ENCODE assay signal across 1 fruit fly cellular context in the genomic region with DNA sequence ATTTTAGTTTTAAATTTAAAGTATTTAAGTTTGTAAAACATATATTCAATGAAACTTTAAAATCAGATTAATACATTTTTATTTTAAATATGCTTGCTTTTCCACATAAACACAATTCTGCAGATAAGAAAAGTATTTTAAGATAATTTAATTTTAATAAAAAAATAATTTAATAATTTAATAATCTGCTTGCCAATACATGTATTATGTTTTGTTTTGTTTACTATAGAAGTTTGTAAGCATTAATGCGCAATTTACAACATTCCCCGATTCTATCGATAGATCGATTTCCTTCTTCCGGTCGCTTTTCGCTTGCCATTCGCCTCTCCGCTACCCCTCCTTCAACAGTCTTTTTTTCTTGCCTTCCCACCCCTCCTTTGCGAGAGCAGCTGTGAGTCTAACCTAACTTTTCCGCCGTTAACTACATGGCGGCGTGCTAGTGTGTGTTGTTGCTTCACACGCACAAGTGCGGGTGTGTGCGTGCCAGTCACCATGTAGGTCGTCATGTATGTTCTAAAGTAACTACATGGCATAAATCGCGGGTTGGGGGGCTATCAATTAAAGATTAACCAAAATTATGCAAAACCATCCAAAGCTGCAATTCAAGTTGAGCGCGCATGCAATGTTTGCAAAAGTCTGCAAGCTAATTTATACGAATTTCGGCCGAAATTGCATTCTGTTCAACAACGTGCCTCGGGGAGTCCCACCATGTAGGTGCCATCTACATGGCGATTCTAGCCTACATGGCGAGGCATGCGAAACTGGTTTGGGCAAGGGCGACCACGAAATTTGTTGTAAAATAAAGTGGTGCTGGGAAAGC.
A peak's percentile ranks its signal among the peaks of the same experiment; 100 is the strongest.
TF ChIP-seq lines count a peak whose summit lies in the region.

No protein-coding gene starts in this region.

TF ChIP-seq in whole organism, embryonic, 481 proteins besides CTCF, POLR2A, EP300 and RAD21 (continued from another document and continues in another):
- TF ChIP-seq CG30020 (tag; optimal IDR thresholded peaks at IDR 0.05; lab: Kevin White, UChicago): no peak
- no peak for TF ChIP-seq CG8388 (GFP tag; optimal IDR thresholded peaks at IDR 0.05; lab: Kevin White, UChicago)
- no peak for TF ChIP-seq E2f1 (GFP tag; IDR thresholded peaks at IDR 0.05; lab: Robert Waterston, UW)
- no peak for TF ChIP-seq CG3726 (GFP tag; IDR thresholded peaks at IDR 0.05; lab: Robert Waterston, UW)
- no peak for TF ChIP-seq chif (GFP tag; optimal IDR thresholded peaks at IDR 0.05; lab: Kevin White, UChicago)
- TF ChIP-seq CG1603 (tag; optimal IDR thresholded peaks at IDR 0.05; lab: Kevin White, UChicago): peak; percentile 34
- no peak for TF ChIP-seq Sox100B (GFP tag; optimal IDR thresholded peaks at IDR 0.05; lab: Kevin White, UChicago)
- no peak for TF ChIP-seq Max (GFP tag; optimal IDR thresholded peaks at IDR 0.05; lab: Kevin White, UChicago)
- TF ChIP-seq HLH54F (GFP tag; optimal IDR thresholded peaks at IDR 0.05; lab: Kevin White, UChicago): no peak
- TF ChIP-seq CG18011 (GFP tag; optimal IDR thresholded peaks at IDR 0.05; lab: Kevin White, UChicago): no peak
- peak; percentile 4 for TF ChIP-seq Xbp1 (GFP tag; optimal IDR thresholded peaks at IDR 0.05; lab: Kevin White, UChicago)
- peak; percentile 25 for TF ChIP-seq nmo (GFP tag; optimal IDR thresholded peaks at IDR 0.05; lab: Kevin White, UChicago)
- peak; percentile 29 for TF ChIP-seq CG30403 (GFP tag; optimal IDR thresholded peaks at IDR 0.05; lab: Kevin White, UChicago)
- no peak for TF ChIP-seq esg (GFP tag; conservative IDR thresholded peaks at IDR 0.05; lab: Robert Waterston, UW)
- no peak for TF ChIP-seq CG3163 (GFP tag; optimal IDR thresholded peaks at IDR 0.05; lab: Kevin White, UChicago)
- TF ChIP-seq Sry-δ (GFP tag; optimal IDR thresholded peaks at IDR 0.05; lab: Kevin White, UChicago): peak; percentile 66
- TF ChIP-seq CG1024 (GFP tag; IDR thresholded peaks at IDR 0.05; lab: Robert Waterston, UW): no peak
- TF ChIP-seq CG42726 (GFP tag; IDR thresholded peaks at IDR 0.05; lab: Robert Waterston, UW; ENCODE audit: partially characterized antibody): peak; percentile 63; the same call in 1 of the 2 replicates
- peak; percentile 38 for TF ChIP-seq CG13624 (GFP tag; optimal IDR thresholded peaks at IDR 0.05; lab: Kevin White, UChicago)
- no peak for TF ChIP-seq CG10274 (GFP tag; optimal IDR thresholded peaks at IDR 0.05; lab: Kevin White, UChicago)
- TF ChIP-seq sob (GFP tag; IDR thresholded peaks at IDR 0.05; lab: Robert Waterston, UW): no peak; the same call in 1 of the 2 replicates
- peak in 1 of 2 experiments; percentile 18 for TF ChIP-seq insv (GFP tag; optimal IDR thresholded peaks at IDR 0.05; lab: Kevin White, UChicago)
- no peak for TF ChIP-seq pan (optimal IDR thresholded peaks at IDR 0.05; lab: Kevin White, UChicago)
- TF ChIP-seq pan (GFP tag; optimal IDR thresholded peaks at IDR 0.05 in 1 of 2, IDR thresholded peaks at IDR 0.05 in 1 of 2): no peak
- TF ChIP-seq lmd (GFP tag; IDR thresholded peaks at IDR 0.05; lab: Robert Waterston, UW): no peak
- TF ChIP-seq cas (GFP tag; IDR thresholded peaks at IDR 0.05; lab: Robert Waterston, UW): no peak
- TF ChIP-seq CG14441 (GFP tag; IDR thresholded peaks at IDR 0.05; lab: Robert Waterston, UW): no peak; the same call in 1 of the 2 replicates
- TF ChIP-seq ken (GFP tag; IDR thresholded peaks at IDR 0.05; lab: Robert Waterston, UW): no peak
- no peak for TF ChIP-seq slou (GFP tag; optimal IDR thresholded peaks at IDR 0.05; lab: Kevin White, UChicago)
- TF ChIP-seq CG13287 (GFP tag; IDR thresholded peaks at IDR 0.05; lab: Robert Waterston, UW; ENCODE audit: partially characterized antibody): peak; percentile 37; the same call in 1 of the 2 replicates
- no peak for TF ChIP-seq CG5245 (GFP tag; optimal IDR thresholded peaks at IDR 0.05; lab: Kevin White, UChicago)
- TF ChIP-seq wdn (GFP tag; IDR thresholded peaks at IDR 0.05; lab: Robert Waterston, UW): no peak
- no peak for TF ChIP-seq gsb-n (tag; optimal IDR thresholded peaks at IDR 0.05; lab: Kevin White, UChicago)
- no peak for TF ChIP-seq CG7372 (GFP tag; IDR thresholded peaks at IDR 0.05; lab: Robert Waterston, UW)
- TF ChIP-seq Rfx (GFP tag; IDR thresholded peaks at IDR 0.05; lab: Robert Waterston, UW): peak; percentile 67
- TF ChIP-seq CG1602 (GFP tag; optimal IDR thresholded peaks at IDR 0.05; lab: Kevin White, UChicago): peak; percentile 35
- peak; percentile 86 for TF ChIP-seq CG2116 (GFP tag; optimal IDR thresholded peaks at IDR 0.05; lab: Kevin White, UChicago)
- no peak for TF ChIP-seq Oli (tag; optimal IDR thresholded peaks at IDR 0.05; lab: Kevin White, UChicago)
- no peak for TF ChIP-seq usp (GFP tag; optimal IDR thresholded peaks at IDR 0.05; lab: Kevin White, UChicago)
- no peak for TF ChIP-seq gcm2 (GFP tag; optimal IDR thresholded peaks at IDR 0.05; lab: Kevin White, UChicago)
- no peak for TF ChIP-seq CG32767 (GFP tag; IDR thresholded peaks at IDR 0.05; lab: Robert Waterston, UW)
- TF ChIP-seq CG9876 (GFP tag; optimal IDR thresholded peaks at IDR 0.05; lab: Kevin White, UChicago): no peak
- no peak for TF ChIP-seq gcm (GFP tag; optimal IDR thresholded peaks at IDR 0.05; lab: Kevin White, UChicago)
- peak; percentile 81; the same call in 2 of the 3 replicates for TF ChIP-seq Aef1 (GFP tag; IDR thresholded peaks at IDR 0.05; lab: Robert Waterston, UW)
- TF ChIP-seq CG3995 (GFP tag; optimal IDR thresholded peaks at IDR 0.05; lab: Kevin White, UChicago): peak; percentile 13
- peak; percentile 48 for TF ChIP-seq pfk (GFP tag; optimal IDR thresholded peaks at IDR 0.05; lab: Kevin White, UChicago)
- peak; percentile 49 for TF ChIP-seq dmrt11E (tag; optimal IDR thresholded peaks at IDR 0.05; lab: Kevin White, UChicago)
- TF ChIP-seq Tbp (GFP tag; optimal IDR thresholded peaks at IDR 0.05; lab: Kevin White, UChicago): no peak
- no peak for TF ChIP-seq CG4282 (GFP tag; optimal IDR thresholded peaks at IDR 0.05; lab: Kevin White, UChicago)
- TF ChIP-seq lbe (GFP tag; optimal IDR thresholded peaks at IDR 0.05; lab: Kevin White, UChicago): no peak
- no peak; the same call in 3 of the 4 replicates for TF ChIP-seq Gug (GFP tag; IDR thresholded peaks at IDR 0.05; lab: Robert Waterston, UW)
- TF ChIP-seq HLH4C (GFP tag; IDR thresholded peaks at IDR 0.05; lab: Robert Waterston, UW; ENCODE audit: partially characterized antibody): peak; percentile 6; the same call in 2 of the 3 replicates
- no peak for TF ChIP-seq Myb (GFP tag; optimal IDR thresholded peaks at IDR 0.05; lab: Kevin White, UChicago)
- TF ChIP-seq psq (GFP tag; optimal IDR thresholded peaks at IDR 0.05; lab: Kevin White, UChicago): peak; percentile 99
- TF ChIP-seq inv (GFP tag; IDR thresholded peaks at IDR 0.05; lab: Robert Waterston, UW; ENCODE audit: partially characterized antibody): no peak; the same call in 1 of the 2 replicates
- no peak for TF ChIP-seq Fer1 (GFP tag; optimal IDR thresholded peaks at IDR 0.05; lab: Kevin White, UChicago)
- no peak for TF ChIP-seq kah (GFP tag; optimal IDR thresholded peaks at IDR 0.05; lab: Kevin White, UChicago)
- peak; percentile 62 for TF ChIP-seq sug (tag; optimal IDR thresholded peaks at IDR 0.05; lab: Kevin White, UChicago)
- TF ChIP-seq CG6791 (GFP tag; IDR thresholded peaks at IDR 0.05; lab: Robert Waterston, UW; ENCODE audit: partially characterized antibody): peak; percentile 29; the same call in 1 of the 3 replicates
- peak; percentile 31; the same call in 1 of the 3 replicates for TF ChIP-seq mld (GFP tag; IDR thresholded peaks at IDR 0.05; lab: Robert Waterston, UW; ENCODE audit: partially characterized antibody)
- peak; percentile 9 for TF ChIP-seq NfI (GFP tag; optimal IDR thresholded peaks at IDR 0.05; lab: Kevin White, UChicago)
- no peak for TF ChIP-seq CG6854 (GFP tag; optimal IDR thresholded peaks at IDR 0.05; lab: Kevin White, UChicago)
- no peak for TF ChIP-seq peb (GFP tag; IDR thresholded peaks at IDR 0.05; lab: Robert Waterston, UW)
- peak; percentile 61 for TF ChIP-seq CG13894 (tag; optimal IDR thresholded peaks at IDR 0.05; lab: Kevin White, UChicago)
- no peak for TF ChIP-seq GATAe (GFP tag; conservative IDR thresholded peaks at IDR 0.05; lab: Robert Waterston, UW)
- TF ChIP-seq CG16779 (GFP tag; IDR thresholded peaks at IDR 0.05; lab: Robert Waterston, UW): no peak
- TF ChIP-seq Side (GFP tag; optimal IDR thresholded peaks at IDR 0.05; lab: Kevin White, UChicago): peak; percentile 12
- TF ChIP-seq CG9215 (GFP tag; IDR thresholded peaks at IDR 0.05; lab: Robert Waterston, UW): peak; percentile 44; the same call in 1 of the 2 replicates
- TF ChIP-seq odd (GFP tag; optimal IDR thresholded peaks at IDR 0.05; lab: Kevin White, UChicago): peak; percentile 11
- no peak for TF ChIP-seq unpg (GFP tag; optimal IDR thresholded peaks at IDR 0.05; lab: Kevin White, UChicago)
- peak; percentile 2 for TF ChIP-seq Fer3 (tag; optimal IDR thresholded peaks at IDR 0.05; lab: Kevin White, UChicago)
- no peak for TF ChIP-seq CG13123 (GFP tag; optimal IDR thresholded peaks at IDR 0.05; lab: Kevin White, UChicago)
- TF ChIP-seq kay (GFP tag; optimal IDR thresholded peaks at IDR 0.05; lab: Kevin White, UChicago): no peak
- TF ChIP-seq pros (GFP tag; optimal IDR thresholded peaks at IDR 0.05; lab: Kevin White, UChicago): peak; percentile 55
- TF ChIP-seq Sry-β (GFP tag; optimal IDR thresholded peaks at IDR 0.05; lab: Kevin White, UChicago): peak; percentile 57
- no peak for TF ChIP-seq CG33213 (GFP tag; optimal IDR thresholded peaks at IDR 0.05; lab: Kevin White, UChicago)
- no peak for TF ChIP-seq chinmo (GFP tag; IDR thresholded peaks at IDR 0.05; lab: Robert Waterston, UW; ENCODE audit: partially characterized antibody)
- TF ChIP-seq cato (GFP tag; optimal IDR thresholded peaks at IDR 0.05; lab: Kevin White, UChicago; ENCODE audit: borderline replicate concordance): no peak
- peak; percentile 57 for TF ChIP-seq CG10321 (GFP tag; IDR thresholded peaks at IDR 0.05; lab: Robert Waterston, UW)
- TF ChIP-seq Hmx (GFP tag; optimal IDR thresholded peaks at IDR 0.05; lab: Kevin White, UChicago): no peak
- TF ChIP-seq Gsc (GFP tag; IDR thresholded peaks at IDR 0.05; lab: Robert Waterston, UW): no peak
- peak; percentile 67; the same call in 2 of the 3 replicates for TF ChIP-seq Opbp (GFP tag; IDR thresholded peaks at IDR 0.05; lab: Robert Waterston, UW; ENCODE audit: partially characterized antibody)
- TF ChIP-seq stwl (tag; optimal IDR thresholded peaks at IDR 0.05; lab: Kevin White, UChicago): peak; percentile 27
- TF ChIP-seq pnt (GFP tag; optimal IDR thresholded peaks at IDR 0.05; lab: Kevin White, UChicago): no peak
- no peak for TF ChIP-seq CG7745 (tag; optimal IDR thresholded peaks at IDR 0.05; lab: Kevin White, UChicago)
- TF ChIP-seq CG5953 (GFP tag; IDR thresholded peaks at IDR 0.05; lab: Robert Waterston, UW): no peak
- TF ChIP-seq zfh1 (GFP tag; IDR thresholded peaks at IDR 0.05; lab: Robert Waterston, UW): peak; percentile 10; the same call in 1 of the 3 replicates
- peak; percentile 98 for TF ChIP-seq aop (GFP tag; IDR thresholded peaks at IDR 0.05; lab: Robert Waterston, UW)
- no peak for TF ChIP-seq pita (GFP tag; optimal IDR thresholded peaks at IDR 0.05; lab: Kevin White, UChicago)
- TF ChIP-seq chm (GFP tag; IDR thresholded peaks at IDR 0.05; lab: Robert Waterston, UW): peak; percentile 21; the same call in 1 of the 2 replicates
- no peak for TF ChIP-seq Ada2b (GFP tag; IDR thresholded peaks at IDR 0.05; lab: Robert Waterston, UW)
- TF ChIP-seq CG4617 (GFP tag; optimal IDR thresholded peaks at IDR 0.05; lab: Kevin White, UChicago; ENCODE audit: borderline replicate concordance): peak; percentile 26
- no peak for TF ChIP-seq CG10959 (GFP tag; IDR thresholded peaks at IDR 0.05; lab: Robert Waterston, UW)
- TF ChIP-seq CG9437 (GFP tag; optimal IDR thresholded peaks at IDR 0.05; lab: Kevin White, UChicago): peak; percentile 50
- TF ChIP-seq CG11247 (GFP tag; IDR thresholded peaks at IDR 0.05; lab: Robert Waterston, UW): peak; percentile 42
- no peak for TF ChIP-seq CG11085 (GFP tag; IDR thresholded peaks at IDR 0.05; lab: Robert Waterston, UW)
- peak; percentile 51 for TF ChIP-seq CG10543 (GFP tag; optimal IDR thresholded peaks at IDR 0.05; lab: Kevin White, UChicago)
- TF ChIP-seq Ravus (GFP tag; IDR thresholded peaks at IDR 0.05; lab: Robert Waterston, UW): no peak
- no peak for TF ChIP-seq Bteb2 (GFP tag; optimal IDR thresholded peaks at IDR 0.05; lab: Kevin White, UChicago)
- TF ChIP-seq Fer2 (tag; optimal IDR thresholded peaks at IDR 0.05; lab: Kevin White, UChicago): no peak
- TF ChIP-seq sima (GFP tag; optimal IDR thresholded peaks at IDR 0.05; lab: Kevin White, UChicago): no peak
- TF ChIP-seq rib (GFP tag; IDR thresholded peaks at IDR 0.05; lab: Robert Waterston, UW): peak; percentile 87
- peak; percentile 98 for TF ChIP-seq YL-1 (GFP tag; optimal IDR thresholded peaks at IDR 0.05; lab: Kevin White, UChicago)
- TF ChIP-seq HLHmδ (GFP tag; optimal IDR thresholded peaks at IDR 0.05; lab: Kevin White, UChicago): peak; percentile 4
- TF ChIP-seq Oaz (GFP tag; IDR thresholded peaks at IDR 0.05; lab: Robert Waterston, UW): no peak
- no peak for TF ChIP-seq CG12744 (GFP tag; optimal IDR thresholded peaks at IDR 0.05; lab: Kevin White, UChicago)
- TF ChIP-seq row (GFP tag; IDR thresholded peaks at IDR 0.05; lab: Robert Waterston, UW): no peak; the same call in 1 of the 3 replicates
- no peak for TF ChIP-seq ems (GFP tag; optimal IDR thresholded peaks at IDR 0.05; lab: Kevin White, UChicago)
- no peak for TF ChIP-seq CG3407 (GFP tag; optimal IDR thresholded peaks at IDR 0.05; lab: Kevin White, UChicago)
- peak; percentile 44 for TF ChIP-seq HHEX (GFP tag; optimal IDR thresholded peaks at IDR 0.05; lab: Kevin White, UChicago)
- TF ChIP-seq CG31224 (GFP tag; IDR thresholded peaks at IDR 0.05; lab: Robert Waterston, UW): no peak
- TF ChIP-seq Neu2 (GFP tag; optimal IDR thresholded peaks at IDR 0.05; lab: Kevin White, UChicago; ENCODE audit: borderline replicate concordance): no peak
- no peak for TF ChIP-seq Dip3 (GFP tag; optimal IDR thresholded peaks at IDR 0.05; lab: Kevin White, UChicago)
- TF ChIP-seq D19B (GFP tag; optimal IDR thresholded peaks at IDR 0.05; lab: Kevin White, UChicago): no peak
- no peak for TF ChIP-seq az2 (GFP tag; optimal IDR thresholded peaks at IDR 0.05; lab: Kevin White, UChicago)
- TF ChIP-seq p53 (GFP tag; optimal IDR thresholded peaks at IDR 0.05; lab: Kevin White, UChicago): peak; percentile 7
- no peak for TF ChIP-seq stc (GFP tag; IDR thresholded peaks at IDR 0.05; lab: Robert Waterston, UW)
- peak; percentile 65 for TF ChIP-seq CG7987 (GFP tag; optimal IDR thresholded peaks at IDR 0.05; lab: Kevin White, UChicago)
- peak; percentile 17 for TF ChIP-seq MTF-1 (GFP tag; optimal IDR thresholded peaks at IDR 0.05; lab: Kevin White, UChicago; ENCODE audit: borderline replicate concordance)
- TF ChIP-seq lola (GFP tag; optimal IDR thresholded peaks at IDR 0.05; lab: Kevin White, UChicago): peak in 1 of 3 experiments; percentile 46
- no peak for TF ChIP-seq CG11560 (tag; IDR thresholded peaks at IDR 0.05; lab: Robert Waterston, UW)
